Fruit fly (Drosophila melanogaster) Kc167 (cell line): ENCODE results near the gene cbt.

Source experiments
- Myc ChIP-seq: fragments of >200 bp; optimal IDR thresholded peaks from 2 replicates; lab custom pipeline; 2017; ENCODE audit warnings: missing external identifiers
- Sin3A ChIP-seq: fragments of >200 bp; optimal IDR thresholded peaks from 2 replicates; lab custom pipeline; 2018; ENCODE audit warnings: missing external identifiers
- h ChIP-seq: fragments of >200 bp; optimal IDR thresholded peaks from 3 replicates; lab custom pipeline; 2018; ENCODE audit warnings: missing external identifiers
- psq ChIP-seq: fragments of >200 bp; optimal IDR thresholded peaks from 2 replicates; lab custom pipeline; 2017; ENCODE audit warnings: missing external identifiers
- ttk ChIP-seq: sonication (Bioruptor generic); optimal IDR thresholded peaks from 2 replicates; lab custom pipeline; 2017; ENCODE audit warnings: missing external identifiers

dm6 chr2L:451705-452472 lies 27.6 kb downstream of the cbt start:
- TF ChIP-seq psq (no peak), Sin3A (lab: Kevin White, UChicago) (no peak), ttk (lab: Kevin White, UChicago) (no peak), Myc (no peak), h (lab: Kevin White, UChicago) (no peak)
